Worm (Caenorhabditis elegans) whole organism, late embryonic: Measurements from ENCODE around the gene F19C7.3.

Source experiments
- C08G9.2 ChIP-seq: sonication (generic microtip); optimal IDR thresholded peaks from 2 replicates; lab custom pipeline; 2016; ENCODE audit warnings: mild to moderate bottlenecking, missing genetic modification characterization, moderate library complexity, missing compliant biosample characterization
- F13H6.1 ChIP-seq: sonication (generic microtip); optimal IDR thresholded peaks from 2 replicates; lab custom pipeline; 2016; ENCODE audit warnings: missing genetic modification characterization, missing compliant biosample characterization
- K09A11.1 ChIP-seq: sonication (generic microtip); optimal IDR thresholded peaks from 2 replicates; lab custom pipeline; 2017; ENCODE audit warnings: antibody characterized with exemption, mild to moderate bottlenecking, missing genetic modification characterization, missing compliant biosample characterization; ENCODE audit not compliant: insufficient read depth
- ceh-18 ChIP-seq: sonication (generic microtip); optimal IDR thresholded peaks from 2 replicates; lab custom pipeline; 2016; ENCODE audit warnings: missing genetic modification characterization, missing compliant biosample characterization
- ceh-9 ChIP-seq: sonication (generic microtip); optimal IDR thresholded peaks from 2 replicates; lab custom pipeline; 2016; ENCODE audit warnings: mild to moderate bottlenecking, missing genetic modification characterization, inconsistent platforms, missing compliant biosample characterization
- che-1 ChIP-seq: sonication (generic microtip); optimal IDR thresholded peaks from 2 replicates; lab custom pipeline; 2016; ENCODE audit warnings: mild to moderate bottlenecking, missing genetic modification characterization, missing compliant biosample characterization
- elt-4 ChIP-seq: sonication (generic microtip); optimal IDR thresholded peaks from 2 replicates; lab custom pipeline; 2016; ENCODE audit warnings: missing genetic modification characterization, missing compliant biosample characterization
- hlh-30 ChIP-seq: sonication (generic microtip); optimal IDR thresholded peaks from 2 replicates; lab custom pipeline; 2017; ENCODE audit warnings: antibody characterized with exemption, missing genetic modification characterization, missing compliant biosample characterization; ENCODE audit not compliant: insufficient read depth
- pha-4 ChIP-seq: fragments of 150-350 bp; optimal IDR thresholded peaks from 2 replicates; lab custom pipeline; 2018; ENCODE audit warnings: missing biosample characterization, missing genetic modification reagents, missing genetic modification characterization
- sdc-2 ChIP-seq: sonication (generic microtip); optimal IDR thresholded peaks from 2 replicates; lab custom pipeline; 2016; ENCODE audit warnings: missing genotype, missing genetic modification characterization, missing compliant biosample characterization
- tbx-2 ChIP-seq: sonication (generic microtip); optimal IDR thresholded peaks from 2 replicates; lab custom pipeline; 2016; ENCODE audit warnings: missing genetic modification characterization, missing compliant biosample characterization
- ttx-3 ChIP-seq: sonication (generic microtip); optimal IDR thresholded peaks from 2 replicates; lab custom pipeline; 2016; ENCODE audit warnings: missing genetic modification reagents, missing genetic modification characterization, missing compliant biosample characterization

ce11 chrIV:4623852-4624251 is 26.9 kb downstream of the F19C7.3 start:
- TF ChIP-seq ceh-9 (tag; lab: Kevin White, UChicago) (no peak), F13H6.1 (tag; lab: Kevin White, UChicago) (no peak), ceh-18 (tag; lab: Kevin White, UChicago) (no peak), ttx-3 (no peak), sdc-2 (tag; lab: Kevin White, UChicago) (no peak), K09A11.1 (tag; lab: Kevin White, UChicago) (no peak), tbx-2 (no peak), hlh-30 (no peak), elt-4 (tag; lab: Kevin White, UChicago) (no peak), C08G9.2 (tag; lab: Kevin White, UChicago) (no peak), pha-4 (tag; lab: Kevin White, UChicago) (no peak), che-1 (no peak)
